Worm (Caenorhabditis elegans): ENCODE measurements around the gene gcy-6.

The gcy-6 gene

ce11 chrV:10361830-10362397, 48.1 kb upstream of the gcy-6 start, which contains the start of gene cash-1 (continued):
- TF ChIP-seq sdz-38 (tag; optimal IDR thresholded peaks at IDR 0.05) (no peak), chd-7 (tag; optimal IDR thresholded peaks at IDR 0.05) (no peak), Y56A3A.18 (GFP tag; IDR thresholded peaks at IDR 0.05) (no peak), rec-8 (tag; optimal IDR thresholded peaks at IDR 0.05) (no peak), mxl-1 (tag; optimal IDR thresholded peaks at IDR 0.05) (no peak), ztf-22 (GFP tag; optimal IDR thresholded peaks at IDR 0.05) (no peak), B0261.1 (tag; optimal IDR thresholded peaks at IDR 0.05) (no peak), hsf-1 (GFP tag; IDR thresholded peaks at IDR 0.05) (no peak), madf-10 (tag; optimal IDR thresholded peaks at IDR 0.05) (peak; percentile 17), ceh-79 (tag; optimal IDR thresholded peaks at IDR 0.05) (no peak), madf-3 (GFP tag; IDR thresholded peaks at IDR 0.05) (peak; percentile 99), mcd-1 (GFP tag; IDR thresholded peaks at IDR 0.05) (peak; percentile 86), F22D6.2 (tag; optimal IDR thresholded peaks at IDR 0.05) (no peak), Y53G8AR.9 (GFP tag; conservative IDR thresholded peaks at IDR 0.05) (no peak), attf-5 (GFP tag; optimal IDR thresholded peaks at IDR 0.05) (peak; percentile 88), B0336.3 (GFP tag; IDR thresholded peaks at IDR 0.05) (no peak), dox-1 (GFP tag; IDR thresholded peaks at IDR 0.05) (peak; percentile 88), ceh-58 (GFP tag; IDR thresholded peaks at IDR 0.05) (no peak), sea-2 (GFP tag; IDR thresholded peaks at IDR 0.05) (no peak), fkh-3 (tag; optimal IDR thresholded peaks at IDR 0.05) (no peak), let-607 (tag; optimal IDR thresholded peaks at IDR 0.05) (peak in 1 of 2 experiments; percentile 12), K11D2.4 (GFP tag; IDR thresholded peaks at IDR 0.05) (no peak), akir-1 (GFP tag; optimal IDR thresholded peaks at IDR 0.05) (no peak), ceh-40 (GFP tag; IDR thresholded peaks at IDR 0.05) (no peak), attf-6 (GFP tag; IDR thresholded peaks at IDR 0.05) (peak; percentile 38; the same call in 1 of the 2 replicates), egl-44 (GFP tag; IDR thresholded peaks at IDR 0.05) (no peak), nfya-2 (GFP tag; IDR thresholded peaks at IDR 0.05) (no peak), snpc-3.4 (tag; optimal IDR thresholded peaks at IDR 0.05) (peak; percentile 20), F37B4.10 (GFP tag; IDR thresholded peaks at IDR 0.05) (no peak), lin-26 (GFP tag; IDR thresholded peaks at IDR 0.05) (peak; percentile 54), madf-6 (GFP tag; IDR thresholded peaks at IDR 0.05) (peak; percentile 85), snpc-1.3 (tag; optimal IDR thresholded peaks at IDR 0.05; ENCODE audit: insufficient read depth) (no peak), bed-1 (GFP tag; IDR thresholded peaks at IDR 0.05) (no peak), madf-8 (GFP tag; conservative IDR thresholded peaks at IDR 0.05) (peak; percentile 71), bed-2 (GFP tag; IDR thresholded peaks at IDR 0.05) (no peak), lin-35 (GFP tag; optimal IDR thresholded peaks at IDR 0.05) (peak in 1 of 3 experiments; percentile 42), hrde-1 (tag; optimal IDR thresholded peaks at IDR 0.05; ENCODE audit: borderline replicate concordance) (no peak), Y95B8A.8 (GFP tag; IDR thresholded peaks at IDR 0.05) (peak; percentile 56; the same call in 1 of the 2 replicates), lin-40 (tag; optimal IDR thresholded peaks at IDR 0.05) (peak; percentile 41), repo-1 (tag; optimal IDR thresholded peaks at IDR 0.05) (no peak), pbrm-1 (GFP tag; IDR thresholded peaks at IDR 0.05) (peak; percentile 37; the same call in 1 of the 2 replicates), nhr-80 (tag; optimal IDR thresholded peaks at IDR 0.05) (peak; percentile 88), mes-4 (tag; optimal IDR thresholded peaks at IDR 0.05) (no peak), cebp-2 (GFP tag; IDR thresholded peaks at IDR 0.05) (no peak), C17E4.6 (GFP tag; IDR thresholded peaks at IDR 0.05) (no peak), F52B5.7 (tag; optimal IDR thresholded peaks at IDR 0.05) (no peak), mel-28 (tag; optimal IDR thresholded peaks at IDR 0.05; ENCODE audit: borderline replicate concordance) (no peak), hlh-12 (tag; optimal IDR thresholded peaks at IDR 0.05) (no peak)

Measured in whole organism, young adult.